Fruit fly (Drosophila melanogaster) whole organism, embryonic: ENCODE data around the gene CG34347.

ENCODE experiments used
- Asciz ChIP-seq: fragments of 200-800 bp; sonication (Bioruptor generic); optimal IDR thresholded peaks from 2 replicates; lab custom pipeline; 2017; ENCODE audit warnings: missing biosample characterization, mild to moderate bottlenecking, missing genetic modification characterization, missing genetic modification reagents
- Atf-2 ChIP-seq: fragments of 200-800 bp; sonication (Bioruptor generic); optimal IDR thresholded peaks from 2 replicates; lab custom pipeline; 2016; ENCODE audit warnings: missing biosample characterization, missing genetic modification characterization
- Awh ChIP-seq: fragments of 200-800 bp; sonication (Bioruptor generic); IDR thresholded peaks from 2 replicates; pipeline ENCODE4, ENCODE4 v1.3.6; 2022; ENCODE audit warnings: missing biosample characterization, missing genetic modification characterization
- CG12219 ChIP-seq: fragments of 200-800 bp; sonication (Bioruptor generic); optimal IDR thresholded peaks from 3 replicates; lab custom pipeline; 2018; ENCODE audit warnings: missing biosample characterization, mild to moderate bottlenecking, missing genetic modification characterization
- CG13296 ChIP-seq: fragments of 200-800 bp; sonication (Bioruptor generic); optimal IDR thresholded peaks from 3 replicates; lab custom pipeline; 2018; ENCODE audit warnings: missing biosample characterization, mild to moderate bottlenecking, missing genetic modification characterization
- CG15073 ChIP-seq: fragments of 200-800 bp; sonication (Bioruptor generic); optimal IDR thresholded peaks from 2 replicates; lab custom pipeline; 2016; ENCODE audit warnings: missing biosample characterization, missing genetic modification characterization
- CG15269 ChIP-seq: fragments of 200-800 bp; sonication (Bioruptor generic); optimal IDR thresholded peaks from 2 replicates; lab custom pipeline; 2018; ENCODE audit warnings: missing biosample characterization, mild to moderate bottlenecking, missing genetic modification characterization, moderate library complexity
- CG16779 ChIP-seq: fragments of 200-800 bp; sonication (Bioruptor generic); IDR thresholded peaks from 2 replicates; pipeline ENCODE4 v1.3.6; 2022; ENCODE audit warnings: missing biosample characterization, missing genetic modification characterization
- CG17912 ChIP-seq: fragments of 200-800 bp; sonication (Bioruptor generic); optimal IDR thresholded peaks from 2 replicates; lab custom pipeline; 2018; ENCODE audit warnings: missing biosample characterization, mild to moderate bottlenecking, missing genetic modification characterization
- CG2712 ChIP-seq: fragments of 200-800 bp; optimal IDR thresholded peaks from 3 replicates; lab custom pipeline; 2019; ENCODE audit warnings: missing biosample characterization, mild to moderate bottlenecking, missing genetic modification characterization, moderate library complexity
- CG2875 ChIP-seq: fragments of 200-800 bp; sonication (Bioruptor generic); optimal IDR thresholded peaks from 2 replicates; lab custom pipeline; 2017; ENCODE audit warnings: missing biosample characterization, mild to moderate bottlenecking, missing genetic modification characterization, missing genetic modification reagents
- CG30403 ChIP-seq: fragments of 200-800 bp; sonication (Bioruptor generic); optimal IDR thresholded peaks from 3 replicates; lab custom pipeline; 2016; ENCODE audit warnings: missing biosample characterization, missing genetic modification characterization
- CG3065 ChIP-seq: fragments of 200-800 bp; sonication (Bioruptor generic); optimal IDR thresholded peaks from 2 replicates; lab custom pipeline; 2016; ENCODE audit warnings: missing biosample characterization, missing genetic modification characterization
- CG32767 ChIP-seq: fragments of 200-800 bp; sonication (Bioruptor generic); IDR thresholded peaks from 2 replicates; pipeline ENCODE4 v1.3.6; 2022; ENCODE audit warnings: missing biosample characterization, missing genetic modification characterization
- CG4360 ChIP-seq: fragments of 200-800 bp; sonication (Bioruptor generic); IDR thresholded peaks from 2 replicates; pipeline ENCODE4 v1.3.6; 2022; ENCODE audit warnings: missing biosample characterization, missing genetic modification characterization
- CG5180 ChIP-seq: fragments of 200-800 bp; sonication (Bioruptor generic); optimal IDR thresholded peaks from 3 replicates; lab custom pipeline; 2017; ENCODE audit warnings: missing biosample characterization, missing genetic modification characterization, mild to moderate bottlenecking, moderate library complexity, missing genetic modification reagents
- CG5245 ChIP-seq: fragments of 200-800 bp; sonication (Bioruptor generic); optimal IDR thresholded peaks from 3 replicates; lab custom pipeline; 2016; ENCODE audit warnings: missing biosample characterization, missing genetic modification characterization
- CG6854 ChIP-seq: fragments of 200-800 bp; sonication (Bioruptor generic); optimal IDR thresholded peaks from 3 replicates; lab custom pipeline; 2017; ENCODE audit warnings: missing biosample characterization, mild to moderate bottlenecking, missing genetic modification characterization
- CG8281 ChIP-seq: fragments of 200-800 bp; sonication (Bioruptor generic); optimal IDR thresholded peaks from 2 replicates; lab custom pipeline; 2018; ENCODE audit warnings: missing biosample characterization, mild to moderate bottlenecking, missing genetic modification characterization, moderate library complexity
- CG8359 ChIP-seq: fragments of 200-800 bp; sonication (Bioruptor generic); optimal IDR thresholded peaks from 2 replicates; lab custom pipeline; 2017; ENCODE audit warnings: missing biosample characterization, mild to moderate bottlenecking, missing genetic modification characterization, borderline replicate concordance
- Dp ChIP-seq: fragments of 200-800 bp; sonication (Bioruptor generic); optimal IDR thresholded peaks from 2 replicates; lab custom pipeline; 2018; ENCODE audit warnings: missing biosample characterization, mild to moderate bottlenecking, missing genetic modification characterization, moderate library complexity
- Drgx ChIP-seq: fragments of 200-800 bp; sonication (Bioruptor generic); IDR thresholded peaks from 2 replicates; pipeline ENCODE4 v1.3.6; 2022; ENCODE audit warnings: missing biosample characterization, missing genetic modification characterization
- Hsf ChIP-seq: fragments of 200-800 bp; sonication (Bioruptor generic); optimal IDR thresholded peaks from 3 replicates; lab custom pipeline; 2016; ENCODE audit warnings: missing biosample characterization, missing genetic modification characterization
- NC2β ChIP-seq: fragments of 200-800 bp; sonication (Bioruptor generic); optimal IDR thresholded peaks from 2 replicates; lab custom pipeline; 2016; ENCODE audit warnings: missing biosample characterization, missing genetic modification characterization
- Neu2 ChIP-seq: fragments of 200-800 bp; sonication (Bioruptor generic); optimal IDR thresholded peaks from 3 replicates; lab custom pipeline; 2016; ENCODE audit warnings: missing biosample characterization, missing genetic modification characterization, borderline replicate concordance
- Nf-YA ChIP-seq: fragments of 200-800 bp; sonication (Bioruptor generic); IDR thresholded peaks from 2 replicates; pipeline ENCODE4 v1.3.6; 2022; ENCODE audit warnings: missing biosample characterization, missing genetic modification characterization
- Oaz ChIP-seq: fragments of 200-800 bp; sonication (Bioruptor generic); IDR thresholded peaks from 2 replicates; pipeline ENCODE4 v1.3.6; 2022; ENCODE audit warnings: missing biosample characterization, missing genetic modification characterization
- PHDP ChIP-seq: fragments of 200-800 bp; sonication (Bioruptor generic); optimal IDR thresholded peaks from 3 replicates; lab custom pipeline; 2018; ENCODE audit warnings: missing biosample characterization, mild to moderate bottlenecking, missing genetic modification characterization, moderate library complexity
- Pdp1 ChIP-seq, 2 experiments: fragments of 200-800 bp; sonication (Bioruptor generic); optimal IDR thresholded peaks; 3 replicates each; lab custom pipeline; 2016; ENCODE audit warnings: missing biosample characterization in 2 of 2, missing genetic modification characterization in 2 of 2, mild to moderate bottlenecking in 1 of 2, moderate library complexity in 1 of 2
- Sox100B ChIP-seq: fragments of 200-800 bp; sonication (Bioruptor generic); optimal IDR thresholded peaks from 3 replicates; lab custom pipeline; 2018; ENCODE audit warnings: missing biosample characterization, mild to moderate bottlenecking, missing genetic modification characterization
- Sry-δ ChIP-seq: fragments of 200-800 bp; sonication (Bioruptor generic); optimal IDR thresholded peaks from 2 replicates; lab custom pipeline; 2016; ENCODE audit warnings: missing biosample characterization, missing genetic modification characterization
- ab ChIP-seq: fragments of 200-800 bp; sonication (Bioruptor generic); optimal IDR thresholded peaks from 2 replicates; lab custom pipeline; 2016; ENCODE audit warnings: missing biosample characterization, missing genetic modification characterization
- bcd ChIP-seq: fragments of 200-800 bp; sonication (Bioruptor generic); optimal IDR thresholded peaks from 2 replicates; lab custom pipeline; 2017; ENCODE audit warnings: missing biosample characterization, mild to moderate bottlenecking, missing genetic modification characterization
- bowl ChIP-seq: fragments of 200-800 bp; sonication (Bioruptor generic); IDR thresholded peaks from 2 replicates; pipeline ENCODE4 v1.3.6; 2022; ENCODE audit warnings: missing biosample characterization, missing genetic modification characterization
- cato ChIP-seq: fragments of 200-800 bp; sonication (Bioruptor generic); optimal IDR thresholded peaks from 2 replicates; lab custom pipeline; 2016; ENCODE audit warnings: missing biosample characterization, missing genetic modification characterization, borderline replicate concordance
- disco-r ChIP-seq: fragments of 200-800 bp; sonication (Bioruptor generic); optimal IDR thresholded peaks from 2 replicates; lab custom pipeline; 2016; ENCODE audit warnings: missing biosample characterization, missing genetic modification characterization
- dm ChIP-seq: fragments of 200-800 bp; sonication (Bioruptor generic); optimal IDR thresholded peaks from 3 replicates; lab custom pipeline; 2016; ENCODE audit warnings: missing biosample characterization, missing genetic modification characterization
- ems ChIP-seq: fragments of 200-800 bp; sonication (Bioruptor generic); optimal IDR thresholded peaks from 3 replicates; lab custom pipeline; 2016; ENCODE audit warnings: missing biosample characterization, missing genetic modification characterization
- exex ChIP-seq: fragments of 200-800 bp; sonication (Bioruptor generic); optimal IDR thresholded peaks from 4 replicates; lab custom pipeline; 2018; ENCODE audit warnings: missing biosample characterization, mild to moderate bottlenecking, missing genetic modification characterization, moderate library complexity
- grn ChIP-seq: fragments of 200-800 bp; sonication (Bioruptor generic); optimal IDR thresholded peaks from 3 replicates; lab custom pipeline; 2017; ENCODE audit warnings: missing biosample characterization, missing genetic modification characterization
- her ChIP-seq: fragments of 200-800 bp; sonication (Bioruptor generic); optimal IDR thresholded peaks from 2 replicates; lab custom pipeline; 2016; ENCODE audit warnings: missing biosample characterization, missing genetic modification characterization
- ind ChIP-seq: fragments of 200-800 bp; sonication (Bioruptor generic); optimal IDR thresholded peaks from 3 replicates; lab custom pipeline; 2016; ENCODE audit warnings: missing biosample characterization, missing genetic modification characterization
- maf-S ChIP-seq: fragments of 200-800 bp; sonication (Bioruptor generic); optimal IDR thresholded peaks from 2 replicates; lab custom pipeline; 2016; ENCODE audit warnings: missing biosample characterization, missing genetic modification characterization
- odd ChIP-seq: fragments of 200-800 bp; sonication (Bioruptor generic); optimal IDR thresholded peaks from 2 replicates; lab custom pipeline; 2017; ENCODE audit warnings: missing biosample characterization, mild to moderate bottlenecking, missing genetic modification characterization
- pb ChIP-seq: fragments of 200-800 bp; sonication (Bioruptor generic); optimal IDR thresholded peaks from 3 replicates; lab custom pipeline; 2016; ENCODE audit warnings: missing biosample characterization, missing genetic modification characterization
- peb ChIP-seq: fragments of 200-800 bp; sonication (Bioruptor generic); IDR thresholded peaks from 2 replicates; pipeline ENCODE4 v1.3.6; 2022; ENCODE audit warnings: missing biosample characterization, missing genetic modification characterization
- scrt ChIP-seq: fragments of 200-800 bp; sonication (Bioruptor generic); optimal IDR thresholded peaks from 2 replicates; lab custom pipeline; 2018; ENCODE audit warnings: missing biosample characterization, mild to moderate bottlenecking, missing genetic modification characterization, moderate library complexity
- stc ChIP-seq: fragments of 200-800 bp; sonication (Bioruptor generic); IDR thresholded peaks from 2 replicates; pipeline ENCODE4 v1.3.6; 2022; ENCODE audit warnings: missing biosample characterization, missing genetic modification characterization
- tin ChIP-seq: fragments of 200-800 bp; sonication (Bioruptor generic); optimal IDR thresholded peaks from 3 replicates; lab custom pipeline; 2016; ENCODE audit warnings: missing biosample characterization, missing genetic modification characterization
- tio ChIP-seq: fragments of 200-800 bp; sonication (Bioruptor generic); optimal IDR thresholded peaks from 2 replicates; lab custom pipeline; 2017; ENCODE audit warnings: missing biosample characterization, missing genetic modification characterization, inconsistent platforms
- tup ChIP-seq: fragments of 200-800 bp; sonication (Bioruptor generic); optimal IDR thresholded peaks from 2 replicates; lab custom pipeline; 2016; ENCODE audit warnings: missing biosample characterization, mild to moderate bottlenecking, missing genetic modification characterization, moderate library complexity
- twi ChIP-seq: fragments of 200-800 bp; optimal IDR thresholded peaks from 2 replicates; lab custom pipeline; 2019; ENCODE audit warnings: missing biosample characterization, mild to moderate bottlenecking, missing genetic modification characterization, moderate library complexity

CG34347 gene

dm6 chr3R:31369054-31369453, 58.1 kb downstream of the CG34347 start (continued):
- no peak for TF ChIP-seq pb (GFP tag; lab: Kevin White, UChicago)
- TF ChIP-seq NC2β, result no peak
- no peak for TF ChIP-seq stc (GFP tag; lab: Robert Waterston, UW)
- no peak for TF ChIP-seq odd (GFP tag; lab: Kevin White, UChicago)
- no peak for TF ChIP-seq Neu2 (GFP tag; lab: Kevin White, UChicago)
- TF ChIP-seq ab (GFP tag; lab: Kevin White, UChicago), result no peak
- TF ChIP-seq CG5245 (GFP tag; lab: Kevin White, UChicago), result no peak
- TF ChIP-seq PHDP (tag; lab: Kevin White, UChicago), result no peak
- TF ChIP-seq tup (GFP tag; lab: Kevin White, UChicago), result no peak
- TF ChIP-seq Nf-YA (GFP tag; lab: Robert Waterston, UW), result no peak
- TF ChIP-seq CG2875 (GFP tag; lab: Kevin White, UChicago), result no peak
- no peak for TF ChIP-seq cato (GFP tag; lab: Kevin White, UChicago)
- TF ChIP-seq Awh (GFP tag; lab: Robert Waterston, UW), result no peak
- no peak for TF ChIP-seq CG3065 (GFP tag; lab: Kevin White, UChicago)
- TF ChIP-seq CG15269 (tag; lab: Kevin White, UChicago), result no peak
- peak; percentile 10 for TF ChIP-seq CG6854 (GFP tag; lab: Kevin White, UChicago)
- TF ChIP-seq CG5180 (GFP tag; lab: Kevin White, UChicago), result no peak
- no peak for TF ChIP-seq Hsf (GFP tag; lab: Kevin White, UChicago)
- TF ChIP-seq her (GFP tag; lab: Kevin White, UChicago), result no peak
- TF ChIP-seq Sox100B (GFP tag; lab: Kevin White, UChicago), result no peak
- peak; percentile 3 for TF ChIP-seq ems (GFP tag; lab: Kevin White, UChicago)
- TF ChIP-seq ind (GFP tag; lab: Kevin White, UChicago), result peak; percentile 7
- no peak for TF ChIP-seq CG15073
- TF ChIP-seq tio, result no peak
- no peak for TF ChIP-seq peb (GFP tag; lab: Robert Waterston, UW)
- TF ChIP-seq grn (GFP tag; lab: Kevin White, UChicago), result peak; percentile 6
- no peak for TF ChIP-seq twi (tag; lab: Kevin White, UChicago)
- no peak for TF ChIP-seq CG4360 (GFP tag; lab: Robert Waterston, UW)
- TF ChIP-seq dm (GFP tag; lab: Kevin White, UChicago), result no peak
- TF ChIP-seq CG17912 (GFP tag; lab: Kevin White, UChicago), result no peak
- TF ChIP-seq CG30403 (GFP tag; lab: Kevin White, UChicago), result no peak
- no peak for TF ChIP-seq tin (GFP tag; lab: Kevin White, UChicago)
- TF ChIP-seq Atf-2 (GFP tag; lab: Kevin White, UChicago), result no peak
- TF ChIP-seq Pdp1 (GFP tag; optimal IDR thresholded peaks at IDR 0.05; lab: Kevin White, UChicago), result no peak
- no peak for TF ChIP-seq Drgx (GFP tag; lab: Robert Waterston, UW)
- peak; percentile 17 for TF ChIP-seq bcd
- TF ChIP-seq Asciz (GFP tag; lab: Kevin White, UChicago), result no peak
- TF ChIP-seq disco-r, result no peak
- TF ChIP-seq CG16779 (GFP tag; lab: Robert Waterston, UW), result no peak
- TF ChIP-seq maf-S, result no peak
- TF ChIP-seq CG8281 (tag; lab: Kevin White, UChicago), result no peak
- no peak for TF ChIP-seq CG12219
- peak; percentile 1 for TF ChIP-seq scrt
- no peak for TF ChIP-seq Sry-δ (GFP tag; lab: Kevin White, UChicago)
- TF ChIP-seq Dp (GFP tag; lab: Kevin White, UChicago), result no peak
- TF ChIP-seq Oaz (GFP tag; lab: Robert Waterston, UW), result no peak
- no peak for TF ChIP-seq CG32767
- no peak for TF ChIP-seq CG8359 (GFP tag; lab: Kevin White, UChicago)
- no peak for TF ChIP-seq bowl (GFP tag; lab: Robert Waterston, UW)
- TF ChIP-seq exex (tag; lab: Kevin White, UChicago), result no peak
- peak; percentile 28 for TF ChIP-seq CG13296 (GFP tag; lab: Kevin White, UChicago)
- no peak for TF ChIP-seq CG2712 (tag; lab: Kevin White, UChicago)
